Worm (Caenorhabditis elegans) whole organism, midembryonic: ENCODE results near the gene daf-18.

Experiments
- cog-1 ChIP-seq: sonication (generic microtip); optimal IDR thresholded peaks from 2 replicates; lab custom pipeline; 2016; ENCODE audit warnings: missing genetic modification characterization, missing compliant biosample characterization
- klf-2 ChIP-seq: fragments of 200-800 bp; sonication (Bioruptor generic); conservative IDR thresholded peaks from 2 replicates; pipeline ENCODE4 v1.3.6; 2022; ENCODE audit warnings: missing genetic modification reagents, missing genetic modification characterization, missing compliant biosample characterization
- med-1 ChIP-seq: sonication (generic microtip); optimal IDR thresholded peaks from 2 replicates; lab custom pipeline; 2017; ENCODE audit warnings: missing genetic modification characterization, mild to moderate bottlenecking, missing compliant biosample characterization, antibody characterized with exemption, missing genetic modification reagents; ENCODE audit not compliant: insufficient read depth
- ref-1 ChIP-seq: fragments of 200-800 bp; sonication (Bioruptor generic); conservative IDR thresholded peaks from 2 replicates; pipeline ENCODE4 v1.3.6; 2022; ENCODE audit warnings: missing genetic modification reagents, missing genetic modification characterization, missing compliant biosample characterization
- tab-1 ChIP-seq: fragments of 200-800 bp; sonication (Bioruptor generic); IDR thresholded peaks from 2 replicates; pipeline ENCODE4 v1.3.6; 2022; ENCODE audit warnings: missing genetic modification characterization, missing compliant biosample characterization

DNA sequence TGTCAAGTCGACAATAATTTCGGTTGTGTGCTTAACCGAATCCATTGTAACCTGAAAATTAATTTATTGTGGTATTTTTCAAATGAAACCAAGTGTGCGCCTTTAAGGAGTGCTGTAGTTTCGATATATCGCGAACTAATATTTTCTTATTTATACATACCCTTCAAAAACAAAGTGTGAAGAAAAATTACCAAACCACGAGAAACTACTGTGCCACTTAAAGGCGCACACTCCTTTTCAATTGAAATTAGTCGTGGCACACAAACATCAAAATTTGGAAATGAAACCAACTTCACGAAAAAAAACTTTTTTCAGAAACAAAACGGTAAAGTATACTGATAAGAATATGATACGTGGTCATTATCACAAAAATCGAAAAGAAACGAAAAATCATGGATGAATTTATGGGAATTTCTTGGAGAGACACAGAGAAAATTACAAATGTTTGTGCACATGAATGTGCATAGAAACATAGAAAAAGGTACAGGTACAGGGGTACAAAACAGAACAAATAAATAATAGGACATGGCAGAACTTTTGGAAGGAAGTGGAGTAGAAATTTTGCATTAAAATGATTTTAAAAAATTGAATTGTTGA lies 41.7 kb downstream of the daf-18 start, which contains the start of gene spl-1:
- TF ChIP-seq ref-1 (GFP tag; lab: Robert Waterston, UW) (no peak), cog-1 (tag; lab: Kevin White, UChicago) (no peak), klf-2 (GFP tag; lab: Robert Waterston, UW) (no peak), tab-1 (no peak), med-1 (GFP tag; lab: Kevin White, UChicago) (no peak)
